Fruit fly (Drosophila melanogaster) whole organism, adult: ENCODE data around the gene Vlet.
A peak's percentile ranks its signal among the peaks of the same experiment; 100 is the strongest.

Experiments used
- CG11617 ChIP-seq: fragments of 200-800 bp; sonication (Bioruptor generic); optimal IDR thresholded peaks from 2 replicates; lab custom pipeline; 2017; ENCODE audit warnings: mild to moderate bottlenecking, missing biosample characterization, missing genetic modification reagents, missing genetic modification characterization
- CG12768 ChIP-seq: fragments of 200-800 bp; sonication (Bioruptor generic); optimal IDR thresholded peaks from 2 replicates; lab custom pipeline; 2017; ENCODE audit warnings: missing biosample characterization, missing genetic modification characterization, mild to moderate bottlenecking, moderate library complexity, missing genetic modification reagents
- CG14711 ChIP-seq: fragments of 200-800 bp; sonication (Bioruptor generic); optimal IDR thresholded peaks from 2 replicates; lab custom pipeline; 2018; ENCODE audit warnings: missing biosample characterization, mild to moderate bottlenecking, missing genetic modification characterization, moderate library complexity
- CG33017 ChIP-seq: fragments of 200-800 bp; sonication (Bioruptor generic); optimal IDR thresholded peaks from 2 replicates; lab custom pipeline; 2018; ENCODE audit warnings: missing biosample characterization, mild to moderate bottlenecking, missing genetic modification characterization, moderate library complexity
- CG5204 ChIP-seq: fragments of 200-800 bp; sonication (Bioruptor generic); optimal IDR thresholded peaks from 2 replicates; lab custom pipeline; 2016; ENCODE audit warnings: missing biosample characterization, missing genetic modification characterization
- CG7045 ChIP-seq: fragments of 200-800 bp; sonication (Bioruptor generic); optimal IDR thresholded peaks from 2 replicates; lab custom pipeline; 2017; ENCODE audit warnings: missing biosample characterization, mild to moderate bottlenecking, missing genetic modification characterization
- Clk ChIP-seq: fragments of 200-800 bp; sonication (Bioruptor generic); optimal IDR thresholded peaks from 2 replicates; lab custom pipeline; 2017; ENCODE audit warnings: missing biosample characterization, missing genetic modification characterization
- Crg-1 ChIP-seq: fragments of 200-800 bp; sonication (Bioruptor generic); optimal IDR thresholded peaks from 2 replicates; lab custom pipeline; 2016; ENCODE audit warnings: missing biosample characterization, missing genetic modification characterization
- Hr96 ChIP-seq: fragments of 200-800 bp; sonication (Bioruptor generic); optimal IDR thresholded peaks from 2 replicates; lab custom pipeline; 2016; ENCODE audit warnings: missing biosample characterization, missing genetic modification characterization
- cic ChIP-seq: fragments of 200-800 bp; sonication (Bioruptor generic); optimal IDR thresholded peaks from 2 replicates; lab custom pipeline; 2017; ENCODE audit warnings: missing biosample characterization, mild to moderate bottlenecking, missing genetic modification characterization, moderate library complexity
- cnc ChIP-seq, 2 experiments: fragments of >200 bp; optimal IDR thresholded peaks; 2 replicates each; lab custom pipeline; 2017
- ovo ChIP-seq: fragments of 200-800 bp; sonication (Bioruptor generic); optimal IDR thresholded peaks from 2 replicates; lab custom pipeline; 2016; ENCODE audit warnings: missing biosample characterization, missing genetic modification characterization
- tj ChIP-seq: fragments of 200-800 bp; sonication (Bioruptor generic); optimal IDR thresholded peaks from 3 replicates; lab custom pipeline; 2017; ENCODE audit warnings: missing biosample characterization, mild to moderate bottlenecking, missing genetic modification characterization, moderate library complexity

- TF ChIP-seq cic (GFP tag; lab: Kevin White, UChicago) (no peak), CG33017 (tag; lab: Kevin White, UChicago) (no peak), CG12768 (GFP tag; lab: Kevin White, UChicago) (no peak), CG7045 (no peak), CG11617 (GFP tag; lab: Kevin White, UChicago) (no peak), CG14711 (peak; percentile 9), ovo (no peak), Crg-1 (GFP tag; lab: Kevin White, UChicago) (no peak), tj (GFP tag; lab: Kevin White, UChicago) (peak; percentile 59), Hr96 (GFP tag; lab: Kevin White, UChicago) (no peak), CG5204 (GFP tag; lab: Kevin White, UChicago) (no peak), Clk (GFP tag; lab: Kevin White, UChicago) (no peak), cnc (optimal IDR thresholded peaks at IDR 0.05; lab: Kevin White, UChicago) (no peak)
These were observed 2.0 kb upstream of the Vlet start for dm6 chrX:11680405-11680804.
